Fruit fly (Drosophila melanogaster): ENCODE measurements around the gene tara.

The tara gene

dm6 chr3R:16205155-16205778 lies 20.2 kb upstream of the tara start, which contains the start of gene mtSSB (continued):
- TF ChIP-seq Hr51 (GFP tag; optimal IDR thresholded peaks at IDR 0.05) (peak; percentile 74 to 86), CG5180 (GFP tag; optimal IDR thresholded peaks at IDR 0.05) (peak; percentile 63), Dll (GFP tag; IDR thresholded peaks at IDR 0.05; ENCODE audit: partially characterized antibody) (peak; percentile 100), Hmr (GFP tag; optimal IDR thresholded peaks at IDR 0.05) (peak; percentile 90), CG1647 (GFP tag; optimal IDR thresholded peaks at IDR 0.05) (peak; percentile 73), NK7.1 (GFP tag; optimal IDR thresholded peaks at IDR 0.05) (peak; percentile 15), CG12659 (GFP tag; optimal IDR thresholded peaks at IDR 0.05) (peak; percentile 88), tll (GFP tag; optimal IDR thresholded peaks at IDR 0.05) (no peak), Med (GFP tag) (peak; percentile 98), stc (GFP tag; IDR thresholded peaks at IDR 0.05) (peak; percentile 76), sima (GFP tag; optimal IDR thresholded peaks at IDR 0.05) (no peak), CG11723 (GFP tag; optimal IDR thresholded peaks at IDR 0.05) (peak; percentile 51), br (optimal IDR thresholded peaks at IDR 0.05) (no peak), slou (GFP tag; optimal IDR thresholded peaks at IDR 0.05) (peak; percentile 64), nom (GFP tag; optimal IDR thresholded peaks at IDR 0.05) (no peak), Xrp1 (GFP tag; IDR thresholded peaks at IDR 0.05) (peak; percentile 60; the same call in 1 of the 2 replicates), HHEX (GFP tag; optimal IDR thresholded peaks at IDR 0.05) (peak; percentile 81), CG9437 (GFP tag; optimal IDR thresholded peaks at IDR 0.05) (peak; percentile 37), ssp (GFP tag; IDR thresholded peaks at IDR 0.05) (peak; percentile 84), CG12744 (GFP tag; optimal IDR thresholded peaks at IDR 0.05) (peak; percentile 80), tgo (GFP tag; IDR thresholded peaks at IDR 0.05) (peak; percentile 88), odd (GFP tag; optimal IDR thresholded peaks at IDR 0.05) (no peak), Atf3 (GFP tag; optimal IDR thresholded peaks at IDR 0.05) (peak; percentile 76), toy (GFP tag; IDR thresholded peaks at IDR 0.05) (peak; percentile 26; the same call in 1 of the 2 replicates), CG13123 (GFP tag; optimal IDR thresholded peaks at IDR 0.05) (peak; percentile 76), HmgD (GFP tag; optimal IDR thresholded peaks at IDR 0.05) (peak; percentile 66), CG10565 (GFP tag; optimal IDR thresholded peaks at IDR 0.05) (no peak), HLH4C (GFP tag; IDR thresholded peaks at IDR 0.05; ENCODE audit: partially characterized antibody) (peak; percentile 99), CG1529 (GFP tag; optimal IDR thresholded peaks at IDR 0.05) (peak; percentile 55), Aef1 (GFP tag; IDR thresholded peaks at IDR 0.05) (peak; percentile 79), CG7839 (tag; optimal IDR thresholded peaks at IDR 0.05) (peak; percentile 86), mld (GFP tag; IDR thresholded peaks at IDR 0.05; ENCODE audit: partially characterized antibody) (peak; percentile 96), CG8924 (tag; optimal IDR thresholded peaks at IDR 0.05) (peak; percentile 78), gcm2 (GFP tag; optimal IDR thresholded peaks at IDR 0.05) (peak; percentile 48), CG3065 (GFP tag; optimal IDR thresholded peaks at IDR 0.05) (peak; percentile 68), slp2 (GFP tag; optimal IDR thresholded peaks at IDR 0.05) (peak; percentile 79), CG43689 (GFP tag; IDR thresholded peaks at IDR 0.05) (peak; percentile 78), HLH3B (GFP tag; IDR thresholded peaks at IDR 0.05) (peak; percentile 86), Bdp1 (GFP tag; optimal IDR thresholded peaks at IDR 0.05) (peak; percentile 61), gem (tag; optimal IDR thresholded peaks at IDR 0.05) (peak; percentile 80), eyg (GFP tag; optimal IDR thresholded peaks at IDR 0.05) (peak; percentile 48), pita (GFP tag; optimal IDR thresholded peaks at IDR 0.05) (peak; percentile 79), CG8388 (GFP tag; optimal IDR thresholded peaks at IDR 0.05) (peak; percentile 11), CG7987 (GFP tag; optimal IDR thresholded peaks at IDR 0.05) (peak; percentile 94), CG3847 (GFP tag; IDR thresholded peaks at IDR 0.05) (peak; percentile 85), Ptx1 (GFP tag; IDR thresholded peaks at IDR 0.05) (peak; percentile 91), CG9797 (GFP tag; optimal IDR thresholded peaks at IDR 0.05) (peak; percentile 59), Vsx1 (GFP tag; optimal IDR thresholded peaks at IDR 0.05) (peak; percentile 73), ara (GFP tag; IDR thresholded peaks at IDR 0.05) (peak; percentile 80), Tbp (GFP tag; optimal IDR thresholded peaks at IDR 0.05) (no peak)
